Fruit fly (Drosophila melanogaster) whole organism, prepupa: ENCODE measurements around the gene RhoGEF3.
A peak's percentile ranks its signal among the peaks of the same experiment; 100 is the strongest.

Experiments
- Blimp-1 ChIP-seq: fragments of 200-800 bp; sonication (Bioruptor generic); optimal IDR thresholded peaks from 3 replicates; lab custom pipeline; 2017; ENCODE audit warnings: missing biosample characterization, missing genetic modification characterization, mild to moderate bottlenecking, moderate library complexity, missing genetic modification reagents
- CG10669 ChIP-seq: fragments of 200-800 bp; sonication (Bioruptor generic); optimal IDR thresholded peaks from 3 replicates; lab custom pipeline; 2018; ENCODE audit warnings: missing biosample characterization, mild to moderate bottlenecking, missing genetic modification characterization, moderate library complexity
- CG11902 ChIP-seq: fragments of 200-800 bp; sonication (Bioruptor generic); optimal IDR thresholded peaks from 3 replicates; lab custom pipeline; 2016; ENCODE audit warnings: missing biosample characterization, missing genetic modification characterization
- CG15336 ChIP-seq: fragments of 200-800 bp; sonication (Bioruptor generic); IDR thresholded peaks from 2 replicates; pipeline ENCODE4 v1.3.6; 2022; ENCODE audit warnings: missing biosample characterization, missing genetic modification characterization
- CG3032 ChIP-seq: fragments of 200-800 bp; optimal IDR thresholded peaks from 2 replicates; lab custom pipeline; 2019; ENCODE audit warnings: missing biosample characterization, mild to moderate bottlenecking, missing genetic modification characterization, moderate library complexity
- CG34406 ChIP-seq: fragments of 200-800 bp; sonication (Bioruptor generic); optimal IDR thresholded peaks from 3 replicates; lab custom pipeline; 2016; ENCODE audit warnings: missing biosample characterization, missing genetic modification characterization
- CG6854 ChIP-seq: fragments of 200-800 bp; sonication (Bioruptor generic); optimal IDR thresholded peaks from 2 replicates; lab custom pipeline; 2017; ENCODE audit warnings: missing biosample characterization, mild to moderate bottlenecking, missing genetic modification characterization
- CG8119 ChIP-seq: fragments of 200-800 bp; sonication (Bioruptor generic); IDR thresholded peaks from 3 replicates; pipeline ENCODE4 v1.3.6; 2022; ENCODE audit warnings: missing biosample characterization, missing genetic modification characterization
- CG8319 ChIP-seq: fragments of 200-800 bp; sonication (Bioruptor generic); optimal IDR thresholded peaks from 3 replicates; lab custom pipeline; 2016; ENCODE audit warnings: missing biosample characterization, missing genetic modification characterization
- Eip75B ChIP-seq: fragments of 200-800 bp; sonication (Bioruptor generic); optimal IDR thresholded peaks from 3 replicates; lab custom pipeline; 2016; ENCODE audit warnings: missing biosample characterization, missing genetic modification characterization
- Eip78C ChIP-seq: fragments of 200-800 bp; sonication (Bioruptor generic); peaks from one replicate; lab custom pipeline; 2016; ENCODE audit warnings: missing biosample characterization, missing genetic modification characterization
- Eip93F ChIP-seq: fragments of 200-800 bp; sonication (Bioruptor generic); optimal IDR thresholded peaks from 2 replicates; lab custom pipeline; 2016; ENCODE audit warnings: missing biosample characterization, mild to moderate bottlenecking, missing genetic modification characterization
- Ets96B ChIP-seq: fragments of 200-800 bp; optimal IDR thresholded peaks from 2 replicates; lab custom pipeline; 2019; ENCODE audit warnings: missing biosample characterization, mild to moderate bottlenecking, missing genetic modification characterization, moderate library complexity
- Gug ChIP-seq: fragments of 200-800 bp; sonication (Bioruptor generic); IDR thresholded peaks from 2 replicates; pipeline ENCODE4 v1.3.6; 2022; ENCODE audit warnings: missing biosample characterization, missing genetic modification characterization
- Hr39 ChIP-seq: fragments of 200-800 bp; sonication (Bioruptor generic); optimal IDR thresholded peaks from 2 replicates; lab custom pipeline; 2016; ENCODE audit warnings: missing biosample characterization, missing genetic modification characterization
- Hr4 ChIP-seq: fragments of 200-800 bp; sonication (Bioruptor generic); optimal IDR thresholded peaks from 3 replicates; lab custom pipeline; 2016; ENCODE audit warnings: missing biosample characterization, missing genetic modification characterization
- Lpt ChIP-seq: fragments of 200-800 bp; sonication (Bioruptor generic); optimal IDR thresholded peaks from 3 replicates; lab custom pipeline; 2016; ENCODE audit warnings: missing biosample characterization, missing genetic modification characterization
- Smox ChIP-seq: fragments of 200-800 bp; sonication (Bioruptor generic); optimal IDR thresholded peaks from 3 replicates; lab custom pipeline; 2016; ENCODE audit warnings: missing biosample characterization, missing genetic modification characterization
- Sox14 ChIP-seq: fragments of 200-800 bp; sonication (Bioruptor generic); optimal IDR thresholded peaks from 3 replicates; lab custom pipeline; 2016; ENCODE audit warnings: missing biosample characterization, missing genetic modification characterization
- dac ChIP-seq: fragments of 200-800 bp; sonication (Bioruptor generic); optimal IDR thresholded peaks from 2 replicates; lab custom pipeline; 2017; ENCODE audit warnings: missing biosample characterization, mild to moderate bottlenecking, missing genetic modification characterization
- esn ChIP-seq: fragments of 200-800 bp; sonication (Bioruptor generic); optimal IDR thresholded peaks from 2 replicates; lab custom pipeline; 2016; ENCODE audit warnings: missing biosample characterization, mild to moderate bottlenecking, missing genetic modification characterization, moderate library complexity
- fd59A ChIP-seq: fragments of 200-800 bp; sonication (Bioruptor generic); optimal IDR thresholded peaks from 2 replicates; lab custom pipeline; 2017; ENCODE audit warnings: missing biosample characterization, mild to moderate bottlenecking, missing genetic modification characterization, missing genetic modification reagents
- net ChIP-seq: fragments of 200-800 bp; sonication (Bioruptor generic); optimal IDR thresholded peaks from 3 replicates; lab custom pipeline; 2016; ENCODE audit warnings: missing biosample characterization, missing genetic modification characterization
- pdm3 ChIP-seq: fragments of 200-800 bp; sonication (Bioruptor generic); optimal IDR thresholded peaks from 3 replicates; lab custom pipeline; 2016; ENCODE audit warnings: missing biosample characterization, missing genetic modification characterization
- spab ChIP-seq: fragments of 200-800 bp; sonication (Bioruptor generic); optimal IDR thresholded peaks from 2 replicates; lab custom pipeline; 2017; ENCODE audit warnings: missing biosample characterization, mild to moderate bottlenecking, missing genetic modification characterization, missing genetic modification reagents
- ss ChIP-seq, 2 experiments: fragments of 200-800 bp; sonication (Bioruptor generic); optimal IDR thresholded peaks; 2 replicates in 1 of 2; 3 replicates in 1 of 2; lab custom pipeline; 2017 to 2018; ENCODE audit warnings: mild to moderate bottlenecking in 2 of 2, missing biosample characterization in 2 of 2, missing genetic modification characterization in 2 of 2, moderate library complexity in 1 of 2
- vri ChIP-seq: fragments of 200-800 bp; sonication (Bioruptor generic); optimal IDR thresholded peaks from 3 replicates; lab custom pipeline; 2016; ENCODE audit warnings: missing biosample characterization, mild to moderate bottlenecking, missing genetic modification characterization

Gene RhoGEF3

dm6 chr3L:320798-321197, 43.6 kb downstream of the RhoGEF3 start:
- no peak for TF ChIP-seq Eip93F
- TF ChIP-seq Smox (GFP tag; lab: Kevin White, UChicago): no peak
- TF ChIP-seq, all 60 proteins: peak for 0

dm6 chr3L:321495-321894, 44.3 kb downstream of the RhoGEF3 start:
- no peak for TF ChIP-seq CG11902
- no peak for TF ChIP-seq CG3032 (tag; lab: Kevin White, UChicago)
- no peak for TF ChIP-seq Hr39 (GFP tag; lab: Kevin White, UChicago)
- TF ChIP-seq Lpt (GFP tag; lab: Kevin White, UChicago): no peak
- TF ChIP-seq net (GFP tag; lab: Kevin White, UChicago): no peak
- no peak for TF ChIP-seq esn (GFP tag; lab: Kevin White, UChicago)
- no peak for TF ChIP-seq Hr4 (GFP tag; lab: Kevin White, UChicago)
- TF ChIP-seq fd59A (GFP tag; lab: Kevin White, UChicago): no peak
- TF ChIP-seq dac (GFP tag; lab: Kevin White, UChicago): no peak
- no peak for TF ChIP-seq Sox14 (GFP tag; lab: Kevin White, UChicago)
- TF ChIP-seq ss (GFP tag; optimal IDR thresholded peaks at IDR 0.05; lab: Kevin White, UChicago): no peak
- no peak for TF ChIP-seq Gug (GFP tag; lab: Robert Waterston, UW)

- TF ChIP-seq spab (GFP tag; lab: Kevin White, UChicago): no peak
- peak; percentile 7 for TF ChIP-seq CG3032 (tag; lab: Kevin White, UChicago)
- TF ChIP-seq Eip93F: no peak
- no peak for TF ChIP-seq Sox14 (GFP tag; lab: Kevin White, UChicago)
- TF ChIP-seq Eip78C (GFP tag; lab: Kevin White, UChicago): peak; percentile 60
- TF ChIP-seq, all 60 proteins: peak for 2
Observed at dm6 chr3L:324486-324885, 47.2 kb downstream of the RhoGEF3 start, which contains the start of gene CG32344. Gene CG32344, minus strand, starts transcription at chr3L:324720.

dm6 chr3L:327833-328232, 50.6 kb downstream of the RhoGEF3 start, which contains the start of the genes Atac3 and Ptpmeg:
Gene Atac3, minus strand, starts transcription at chr3L:327992.
Gene Ptpmeg, plus strand, starts transcription at chr3L:328097.
- no peak for TF ChIP-seq CG8119 (GFP tag; lab: Robert Waterston, UW)
- TF ChIP-seq vri (GFP tag; lab: Kevin White, UChicago): no peak
- TF ChIP-seq Ets96B: no peak

dm6 chr3L:329153-329698, 52.0 kb downstream of the RhoGEF3 start:
- TF ChIP-seq Eip78C (GFP tag; lab: Kevin White, UChicago) (peak; percentile 75), CG8319 (no peak), esn (GFP tag; lab: Kevin White, UChicago) (peak; percentile 5)

dm6 chr3L:331842-332802, 54.9 kb downstream of the RhoGEF3 start, which contains the start of gene mthl9:
Gene mthl9, minus strand, starts transcription at chr3L:332309.
- peak; percentile 21 for TF ChIP-seq Eip78C (GFP tag; lab: Kevin White, UChicago)
- TF ChIP-seq CG34406: no peak
- TF ChIP-seq Eip75B (GFP tag; lab: Kevin White, UChicago): no peak
- peak; percentile 9 for TF ChIP-seq Lpt (GFP tag; lab: Kevin White, UChicago)
- TF ChIP-seq CG10669 (GFP tag; lab: Kevin White, UChicago): peak; percentile 82
- TF ChIP-seq pdm3 (GFP tag; lab: Kevin White, UChicago): no peak
- peak; percentile 56 for TF ChIP-seq CG6854 (GFP tag; lab: Kevin White, UChicago)
- no peak for TF ChIP-seq ss (GFP tag; optimal IDR thresholded peaks at IDR 0.05; lab: Kevin White, UChicago)
- TF ChIP-seq dac (GFP tag; lab: Kevin White, UChicago): no peak
- TF ChIP-seq esn (GFP tag; lab: Kevin White, UChicago): peak; percentile 23
- TF ChIP-seq Hr39 (GFP tag; lab: Kevin White, UChicago): no peak
- TF ChIP-seq Blimp-1 (GFP tag; lab: Kevin White, UChicago): no peak
- TF ChIP-seq CG15336: peak; percentile 39; the same call in 1 of the 2 replicates
